Fruit fly (Drosophila melanogaster) whole organism, embryonic: ENCODE results near the gene COX7AL2.
A peak's percentile ranks its signal among the peaks of the same experiment; 100 is the strongest.

ENCODE experiments used
- Abd-B ChIP-seq: fragments of 200-800 bp; sonication (Bioruptor generic); optimal IDR thresholded peaks from 2 replicates; lab custom pipeline; 2018; ENCODE audit warnings: missing biosample characterization, mild to moderate bottlenecking, missing genetic modification characterization, moderate library complexity
- Blimp-1 ChIP-seq: fragments of 200-800 bp; sonication (Bioruptor generic); optimal IDR thresholded peaks from 3 replicates; lab custom pipeline; 2018; ENCODE audit warnings: missing biosample characterization, missing genetic modification characterization, mild to moderate bottlenecking, moderate library complexity, missing genetic modification reagents
- CG10366 ChIP-seq: fragments of 200-800 bp; sonication (Bioruptor generic); IDR thresholded peaks from 2 replicates; pipeline ENCODE4 v1.3.6; 2022; ENCODE audit warnings: missing biosample characterization, missing genetic modification characterization
- CG11085 ChIP-seq: fragments of 200-800 bp; sonication (Bioruptor generic); IDR thresholded peaks from 2 replicates; pipeline ENCODE4 v1.3.6; 2022; ENCODE audit warnings: missing biosample characterization, missing genetic modification characterization
- CG11398 ChIP-seq: fragments of 200-800 bp; sonication (Bioruptor generic); optimal IDR thresholded peaks from 2 replicates; lab custom pipeline; 2016; ENCODE audit warnings: missing biosample characterization, missing genetic modification characterization
- CG12219 ChIP-seq: fragments of 200-800 bp; sonication (Bioruptor generic); optimal IDR thresholded peaks from 3 replicates; lab custom pipeline; 2018; ENCODE audit warnings: missing biosample characterization, mild to moderate bottlenecking, missing genetic modification characterization
- CG13424 ChIP-seq: fragments of 200-800 bp; sonication (Bioruptor generic); optimal IDR thresholded peaks from 2 replicates; lab custom pipeline; 2019; ENCODE audit warnings: missing biosample characterization, mild to moderate bottlenecking, missing genetic modification characterization, moderate library complexity
- CG13775 ChIP-seq: fragments of 200-800 bp; sonication (Bioruptor generic); optimal IDR thresholded peaks from 3 replicates; lab custom pipeline; 2017; ENCODE audit warnings: missing biosample characterization, mild to moderate bottlenecking, missing genetic modification characterization
- CG14441 ChIP-seq: fragments of 200-800 bp; sonication (Bioruptor generic); IDR thresholded peaks from 2 replicates; pipeline ENCODE4 v1.3.6; 2022; ENCODE audit warnings: missing biosample characterization, missing genetic modification characterization
- CG15011 ChIP-seq: fragments of 200-800 bp; sonication (Bioruptor generic); optimal IDR thresholded peaks from 3 replicates; lab custom pipeline; 2018; ENCODE audit warnings: missing biosample characterization, mild to moderate bottlenecking, missing genetic modification characterization
- CG15269 ChIP-seq: fragments of 200-800 bp; sonication (Bioruptor generic); optimal IDR thresholded peaks from 2 replicates; lab custom pipeline; 2018; ENCODE audit warnings: missing biosample characterization, mild to moderate bottlenecking, missing genetic modification characterization, moderate library complexity
- CG1602 ChIP-seq: fragments of 200-800 bp; sonication (Bioruptor generic); optimal IDR thresholded peaks from 3 replicates; lab custom pipeline; 2016; ENCODE audit warnings: missing biosample characterization, missing genetic modification characterization
- CG17385 ChIP-seq: fragments of 200-800 bp; sonication (Bioruptor generic); optimal IDR thresholded peaks from 3 replicates; lab custom pipeline; 2018; ENCODE audit warnings: missing biosample characterization, mild to moderate bottlenecking, missing genetic modification characterization
- CG17612 ChIP-seq: fragments of 200-800 bp; sonication (Bioruptor generic); IDR thresholded peaks from 2 replicates; pipeline ENCODE4 v1.3.6; 2022; ENCODE audit warnings: missing biosample characterization, missing genetic modification characterization
- CG1832 ChIP-seq: fragments of 200-800 bp; sonication (Bioruptor generic); optimal IDR thresholded peaks from 2 replicates; lab custom pipeline; 2017; ENCODE audit warnings: missing biosample characterization, mild to moderate bottlenecking, missing genetic modification characterization, inconsistent platforms
- CG2120 ChIP-seq: fragments of 200-800 bp; sonication (Bioruptor generic); optimal IDR thresholded peaks from 3 replicates; lab custom pipeline; 2016; ENCODE audit warnings: missing biosample characterization, missing genetic modification characterization
- CG2889 ChIP-seq: fragments of 200-800 bp; sonication (Bioruptor generic); IDR thresholded peaks from 3 replicates; pipeline ENCODE4 v1.3.6; 2022; ENCODE audit warnings: missing biosample characterization, missing genetic modification characterization
- CG3281 ChIP-seq: fragments of 200-800 bp; sonication (Bioruptor generic); optimal IDR thresholded peaks from 3 replicates; lab custom pipeline; 2017; ENCODE audit warnings: missing biosample characterization, mild to moderate bottlenecking, missing genetic modification characterization
- CG34422 ChIP-seq: fragments of 200-800 bp; sonication (Bioruptor generic); IDR thresholded peaks from 3 replicates; pipeline ENCODE4 v1.3.6; 2022; ENCODE audit warnings: missing biosample characterization, missing genetic modification characterization
- CG7987 ChIP-seq: fragments of 200-800 bp; sonication (Bioruptor generic); optimal IDR thresholded peaks from 2 replicates; lab custom pipeline; 2018; ENCODE audit warnings: missing biosample characterization, mild to moderate bottlenecking, missing genetic modification characterization, moderate library complexity
- Dek ChIP-seq: fragments of 200-800 bp; sonication (Bioruptor generic); optimal IDR thresholded peaks from 3 replicates; lab custom pipeline; 2019; ENCODE audit warnings: missing biosample characterization, mild to moderate bottlenecking, missing genetic modification characterization, moderate library complexity
- Dip2 ChIP-seq: fragments of 200-800 bp; sonication (Bioruptor generic); IDR thresholded peaks from 2 replicates; pipeline ENCODE4 v1.3.6; 2022; ENCODE audit warnings: missing biosample characterization, missing genetic modification characterization
- Eip74EF ChIP-seq, 2 experiments: fragments of 200-800 bp in 1 of 2; fragments of >200 bp in 1 of 2; sonication (Bioruptor generic) in 1 of 2; optimal IDR thresholded peaks; 2 replicates each; lab custom pipeline; 2017 to 2019; ENCODE audit warnings: missing biosample characterization in 2 of 2, missing genetic modification characterization in 2 of 2, mild to moderate bottlenecking in 1 of 2, moderate library complexity in 1 of 2
- Elba2 ChIP-seq: fragments of 200-800 bp; sonication (Bioruptor generic); optimal IDR thresholded peaks from 3 replicates; lab custom pipeline; 2016; ENCODE audit warnings: missing biosample characterization, missing genetic modification characterization
- Ets97D ChIP-seq: fragments of 200-800 bp; sonication (Bioruptor generic); optimal IDR thresholded peaks from 3 replicates; lab custom pipeline; 2016; ENCODE audit warnings: missing biosample characterization, missing genetic modification characterization
- HLH3B ChIP-seq: fragments of 200-800 bp; sonication (Bioruptor generic); IDR thresholded peaks from 2 replicates; pipeline ENCODE4 v1.3.6; 2022; ENCODE audit warnings: missing biosample characterization, missing genetic modification characterization
- Hr39 ChIP-seq: fragments of >200 bp; optimal IDR thresholded peaks from 2 replicates; lab custom pipeline; 2017
- Lhr ChIP-seq: fragments of 200-800 bp; sonication (Bioruptor generic); optimal IDR thresholded peaks from 3 replicates; lab custom pipeline; 2017; ENCODE audit warnings: mild to moderate bottlenecking, missing biosample characterization, missing genetic modification reagents, missing genetic modification characterization
- Mes4 ChIP-seq: fragments of 200-800 bp; sonication (Bioruptor generic); optimal IDR thresholded peaks from 2 replicates; lab custom pipeline; 2016; ENCODE audit warnings: missing biosample characterization, missing genetic modification characterization
- NfI ChIP-seq: fragments of 200-800 bp; sonication (Bioruptor generic); optimal IDR thresholded peaks from 3 replicates; lab custom pipeline; 2018; ENCODE audit warnings: missing biosample characterization, mild to moderate bottlenecking, missing genetic modification characterization, moderate library complexity
- Pdp1 ChIP-seq, 2 experiments: fragments of 200-800 bp; sonication (Bioruptor generic); optimal IDR thresholded peaks; 3 replicates each; lab custom pipeline; 2016; ENCODE audit warnings: missing biosample characterization in 2 of 2, missing genetic modification characterization in 2 of 2, mild to moderate bottlenecking in 1 of 2, moderate library complexity in 1 of 2
- Rfx ChIP-seq: fragments of 200-800 bp; sonication (Bioruptor generic); IDR thresholded peaks from 2 replicates; pipeline ENCODE4 v1.3.6; 2022; ENCODE audit warnings: missing biosample characterization, missing genetic modification characterization
- Scr ChIP-seq: fragments of 200-800 bp; sonication (Bioruptor generic); IDR thresholded peaks from 2 replicates; pipeline ENCODE4 v1.3.6; 2022; ENCODE audit warnings: missing biosample characterization, missing genetic modification characterization; ENCODE audit not compliant: partially characterized antibody
- TFAM ChIP-seq: fragments of 200-800 bp; sonication (Bioruptor generic); optimal IDR thresholded peaks from 2 replicates; lab custom pipeline; 2017; ENCODE audit warnings: missing biosample characterization, missing genetic modification characterization, inconsistent platforms
- amos ChIP-seq: fragments of 200-800 bp; sonication (Bioruptor generic); IDR thresholded peaks from 2 replicates; pipeline ENCODE4 v1.3.6; 2022; ENCODE audit warnings: missing biosample characterization, missing genetic modification characterization; ENCODE audit not compliant: partially characterized antibody
- aop ChIP-seq: fragments of 200-800 bp; sonication (Bioruptor generic); IDR thresholded peaks from 2 replicates; pipeline ENCODE4 v1.3.6; 2022; ENCODE audit warnings: missing biosample characterization, missing genetic modification characterization
- ara ChIP-seq: fragments of 200-800 bp; sonication (Bioruptor generic); IDR thresholded peaks from 2 replicates; pipeline ENCODE4 v1.3.6; 2022; ENCODE audit warnings: missing biosample characterization, missing genetic modification characterization
- ash1 ChIP-seq: fragments of 200-800 bp; sonication (Bioruptor generic); optimal IDR thresholded peaks from 2 replicates; lab custom pipeline; 2018; ENCODE audit warnings: missing biosample characterization, mild to moderate bottlenecking, missing genetic modification characterization
- chinmo ChIP-seq: fragments of 200-800 bp; sonication (Bioruptor generic); IDR thresholded peaks from 4 replicates; pipeline ENCODE4 v1.3.6; 2022; ENCODE audit warnings: missing biosample characterization, missing genetic modification characterization; ENCODE audit not compliant: partially characterized antibody
- ci ChIP-seq: fragments of 200-800 bp; sonication (Bioruptor generic); IDR thresholded peaks from 3 replicates; pipeline ENCODE4 v1.3.6; 2022; ENCODE audit warnings: missing biosample characterization, missing genetic modification characterization
- crol ChIP-seq: fragments of 200-800 bp; sonication (Bioruptor generic); IDR thresholded peaks from 2 replicates; pipeline ENCODE4 v1.3.6; 2022; ENCODE audit warnings: missing biosample characterization, missing genetic modification characterization
- gro ChIP-seq: fragments of 200-800 bp; sonication (Bioruptor generic); optimal IDR thresholded peaks from 2 replicates; lab custom pipeline; 2016; ENCODE audit warnings: missing biosample characterization, missing genetic modification characterization
- org-1 ChIP-seq: fragments of 200-800 bp; sonication (Bioruptor generic); optimal IDR thresholded peaks from 2 replicates; lab custom pipeline; 2017; ENCODE audit warnings: missing biosample characterization, missing genetic modification characterization
- pros ChIP-seq: fragments of 200-800 bp; sonication (Bioruptor generic); optimal IDR thresholded peaks from 3 replicates; lab custom pipeline; 2019; ENCODE audit warnings: missing biosample characterization, mild to moderate bottlenecking, missing genetic modification characterization, moderate library complexity
- ro ChIP-seq: fragments of 200-800 bp; sonication (Bioruptor generic); IDR thresholded peaks from 2 replicates; pipeline ENCODE4 v1.3.6; 2022; ENCODE audit warnings: missing biosample characterization, missing genetic modification characterization
- tgo ChIP-seq: fragments of 200-800 bp; sonication (Bioruptor generic); IDR thresholded peaks from 3 replicates; pipeline ENCODE4 v1.3.6; 2022; ENCODE audit warnings: missing biosample characterization, missing genetic modification characterization
- unpg ChIP-seq: fragments of 200-800 bp; sonication (Bioruptor generic); optimal IDR thresholded peaks from 3 replicates; lab custom pipeline; 2018; ENCODE audit warnings: missing biosample characterization, mild to moderate bottlenecking, missing genetic modification characterization, moderate library complexity
- vfl ChIP-seq: fragments of 200-800 bp; sonication (Bioruptor generic); optimal IDR thresholded peaks from 2 replicates; lab custom pipeline; 2016; ENCODE audit warnings: missing biosample characterization, missing genetic modification characterization
- vvl ChIP-seq: fragments of 200-800 bp; sonication (Bioruptor generic); IDR thresholded peaks from 2 replicates; pipeline ENCODE4 v1.3.6; 2022; ENCODE audit warnings: missing biosample characterization, missing genetic modification characterization

The COX7AL2 gene

DNA sequence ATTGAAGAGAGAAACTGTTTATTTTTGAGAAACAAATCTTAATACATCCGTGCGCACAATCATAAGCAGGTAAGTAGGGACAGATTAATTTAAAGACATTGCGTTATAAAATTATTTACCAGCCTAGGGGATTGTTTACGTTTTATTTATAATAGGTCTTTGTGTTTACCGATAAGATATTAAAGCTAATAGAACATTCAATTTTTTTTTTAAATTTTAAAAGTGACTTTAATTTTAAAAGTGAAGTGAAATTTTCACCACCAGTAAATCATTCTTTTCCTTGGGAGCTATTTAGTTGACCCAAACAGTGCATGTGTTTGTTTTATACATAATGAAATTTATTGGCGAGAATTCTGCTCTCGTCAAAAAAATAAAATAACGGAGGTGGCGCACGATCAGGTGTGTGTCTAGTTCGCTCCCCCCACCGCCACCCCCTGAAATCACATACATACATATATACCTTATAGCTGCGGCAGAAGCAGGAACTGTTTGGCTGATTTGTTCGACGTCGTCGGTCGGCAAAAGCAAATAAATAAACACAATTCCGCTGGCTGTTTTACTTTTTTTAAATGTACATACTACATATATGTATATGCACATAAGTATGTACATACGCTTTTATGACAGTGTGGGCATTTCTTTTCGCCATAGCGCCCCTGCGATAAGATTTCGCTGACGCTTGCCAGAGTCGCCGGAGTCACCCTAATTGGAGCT lies 21.6 kb downstream of the COX7AL2 start (continued):
- TF ChIP-seq gro (GFP tag; lab: Kevin White, UChicago) (no peak), Abd-B (peak; percentile 4), Dip2 (no peak), CG17612 (GFP tag; lab: Robert Waterston, UW) (no peak), CG3281 (peak; percentile 80), CG10366 (GFP tag; lab: Robert Waterston, UW) (peak; percentile 32; the same call in 1 of the 2 replicates), Pdp1 (GFP tag; optimal IDR thresholded peaks at IDR 0.05; lab: Kevin White, UChicago) (peak; percentile 8 to 16), CG14441 (peak; percentile 27; the same call in 1 of the 2 replicates), org-1 (peak; percentile 47), CG34422 (GFP tag; lab: Robert Waterston, UW) (0 out of 3 replicates have a peak, but pooled peaks have one; percentile 33), CG7987 (GFP tag; lab: Kevin White, UChicago) (no peak), TFAM (no peak), Mes4 (no peak), CG13424 (tag; lab: Kevin White, UChicago) (peak; percentile 71), amos (GFP tag; lab: Robert Waterston, UW) (no peak), CG15269 (tag; lab: Kevin White, UChicago) (peak; percentile 77), Ets97D (GFP tag; lab: Kevin White, UChicago) (no peak), CG15011 (GFP tag; lab: Kevin White, UChicago) (peak; percentile 45), ara (GFP tag; lab: Robert Waterston, UW) (no peak), unpg (GFP tag; lab: Kevin White, UChicago) (peak; percentile 57), CG13775 (GFP tag; lab: Kevin White, UChicago) (peak; percentile 41), ci (GFP tag; lab: Robert Waterston, UW) (0 out of 3 replicates have a peak, but pooled peaks have one; percentile 10), Dek (tag; lab: Kevin White, UChicago) (peak; percentile 63), vfl (no peak), HLH3B (0 out of 2 replicates have a peak, but pooled peaks have one; percentile 40), CG1602 (GFP tag; lab: Kevin White, UChicago) (peak; percentile 18), CG11398 (GFP tag; lab: Kevin White, UChicago) (no peak), Scr (GFP tag; lab: Robert Waterston, UW) (no peak), ash1 (GFP tag; lab: Kevin White, UChicago) (no peak), tgo (GFP tag; lab: Robert Waterston, UW) (no peak), CG2889 (GFP tag; lab: Robert Waterston, UW) (no peak), Lhr (no peak), Blimp-1 (GFP tag; lab: Kevin White, UChicago) (peak; percentile 18), CG11085 (no peak)

DNA sequence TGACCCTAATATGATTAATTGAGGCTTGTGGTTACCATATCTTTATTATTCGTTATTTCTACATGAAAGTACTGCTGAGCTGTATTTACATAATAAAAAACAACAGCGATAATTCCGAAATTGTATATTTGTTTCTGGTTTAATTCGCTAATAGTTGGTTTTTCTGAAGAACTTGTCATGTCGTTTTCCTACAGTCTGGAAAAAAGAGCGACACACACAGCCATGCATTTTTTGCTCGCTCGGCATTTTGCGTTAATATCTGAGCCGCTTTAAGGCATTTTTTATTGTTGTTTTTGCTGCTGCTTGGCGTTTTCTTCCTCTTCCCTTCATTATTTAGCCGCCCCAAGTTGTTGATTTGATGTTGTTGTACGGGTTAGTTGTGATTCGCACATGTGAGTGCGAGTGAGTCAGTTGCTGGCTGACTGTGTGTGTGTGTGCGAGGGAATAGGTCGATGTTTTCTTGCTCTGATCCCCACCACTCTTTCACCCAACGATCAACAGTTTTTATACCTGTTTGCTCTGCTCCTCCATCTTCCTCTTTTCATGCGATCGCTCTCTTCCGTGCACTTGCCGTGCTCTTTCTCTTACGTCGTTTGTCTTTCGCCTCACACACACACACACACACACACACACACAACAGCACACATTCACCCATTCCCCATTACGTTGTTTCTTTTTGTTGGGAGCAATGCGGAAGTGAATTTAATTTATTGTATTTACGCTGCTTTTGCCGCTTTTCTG lies 22.5 kb downstream of the COX7AL2 start:
- TF ChIP-seq Hr39 (no peak), Rfx (GFP tag; lab: Robert Waterston, UW) (0 out of 2 replicates have a peak, but pooled peaks have one; percentile 4), ro (GFP tag; lab: Robert Waterston, UW) (no peak), Elba2 (GFP tag; lab: Kevin White, UChicago) (no peak), CG17385 (peak; percentile 71), NfI (GFP tag; lab: Kevin White, UChicago) (no peak), vvl (GFP tag; lab: Robert Waterston, UW) (peak; percentile 58), pros (GFP tag; lab: Kevin White, UChicago) (peak; percentile 30), CG12219 (GFP tag; lab: Kevin White, UChicago) (no peak), chinmo (peak; percentile 80; the same call in 3 of the 4 replicates), Pdp1 (GFP tag; optimal IDR thresholded peaks at IDR 0.05; lab: Kevin White, UChicago) (peak in 1 of 2 experiments; percentile 1), crol (GFP tag; lab: Robert Waterston, UW) (peak; percentile 84), CG15269 (tag; lab: Kevin White, UChicago) (no peak), Eip74EF (GFP tag; optimal IDR thresholded peaks at IDR 0.05; lab: Kevin White, UChicago) (peak in 1 of 2 experiments; percentile 94), CG2120 (GFP tag; lab: Kevin White, UChicago) (peak; percentile 29), aop (peak; percentile 92), CG1832 (GFP tag; lab: Kevin White, UChicago) (peak; percentile 74)
